Fruit fly (Drosophila melanogaster) whole organism, prepupa: ENCODE results near the gene Ag5r.

ENCODE experiments used
- CG10631 ChIP-seq: fragments of 200-800 bp; sonication (Bioruptor generic); optimal IDR thresholded peaks from 2 replicates; lab custom pipeline; 2016; ENCODE audit warnings: missing biosample characterization, missing genetic modification characterization
- CG10669 ChIP-seq: fragments of 200-800 bp; sonication (Bioruptor generic); optimal IDR thresholded peaks from 3 replicates; lab custom pipeline; 2018; ENCODE audit warnings: missing biosample characterization, mild to moderate bottlenecking, missing genetic modification characterization, moderate library complexity
- CG11294 ChIP-seq: fragments of 200-800 bp; sonication (Bioruptor generic); IDR thresholded peaks from 2 replicates; pipeline ENCODE4 v1.3.6; 2022; ENCODE audit warnings: missing biosample characterization, missing genetic modification characterization
- CG11762 ChIP-seq: fragments of 200-800 bp; sonication (Bioruptor generic); optimal IDR thresholded peaks from 3 replicates; lab custom pipeline; 2016; ENCODE audit warnings: missing biosample characterization, missing genetic modification characterization; ENCODE audit not compliant: insufficient read depth
- CG11902 ChIP-seq: fragments of 200-800 bp; sonication (Bioruptor generic); optimal IDR thresholded peaks from 3 replicates; lab custom pipeline; 2016; ENCODE audit warnings: missing biosample characterization, missing genetic modification characterization
- CG15336 ChIP-seq: fragments of 200-800 bp; sonication (Bioruptor generic); IDR thresholded peaks from 2 replicates; pipeline ENCODE4 v1.3.6; 2022; ENCODE audit warnings: missing biosample characterization, missing genetic modification characterization
- CG1621 ChIP-seq: fragments of 200-800 bp; sonication (Bioruptor generic); optimal IDR thresholded peaks from 3 replicates; lab custom pipeline; 2018; ENCODE audit warnings: missing biosample characterization, mild to moderate bottlenecking, missing genetic modification characterization
- CG3032 ChIP-seq: fragments of 200-800 bp; optimal IDR thresholded peaks from 2 replicates; lab custom pipeline; 2019; ENCODE audit warnings: missing biosample characterization, mild to moderate bottlenecking, missing genetic modification characterization, moderate library complexity
- CG31627 ChIP-seq: fragments of 200-800 bp; sonication (Bioruptor generic); optimal IDR thresholded peaks from 3 replicates; lab custom pipeline; 2016; ENCODE audit warnings: missing biosample characterization, missing genetic modification characterization
- CG32006 ChIP-seq: fragments of 200-800 bp; sonication (Bioruptor generic); optimal IDR thresholded peaks from 3 replicates; lab custom pipeline; 2017; ENCODE audit warnings: missing biosample characterization, mild to moderate bottlenecking, missing genetic modification characterization
- CG3919 ChIP-seq: fragments of 200-800 bp; sonication (Bioruptor generic); optimal IDR thresholded peaks from 3 replicates; lab custom pipeline; 2016; ENCODE audit warnings: missing biosample characterization, missing genetic modification characterization
- CG6163 ChIP-seq: fragments of 200-800 bp; sonication (Bioruptor generic); IDR thresholded peaks from 3 replicates; pipeline ENCODE4 v1.3.6; 2022; ENCODE audit warnings: missing biosample characterization, missing genetic modification characterization
- CG6792 ChIP-seq: fragments of 200-800 bp; sonication (Bioruptor generic); optimal IDR thresholded peaks from 3 replicates; lab custom pipeline; 2016; ENCODE audit warnings: missing biosample characterization, missing genetic modification characterization
- CG7368 ChIP-seq: fragments of 200-800 bp; sonication (Bioruptor generic); optimal IDR thresholded peaks from 3 replicates; lab custom pipeline; 2016; ENCODE audit warnings: missing biosample characterization, missing genetic modification characterization
- CG8319 ChIP-seq: fragments of 200-800 bp; sonication (Bioruptor generic); optimal IDR thresholded peaks from 3 replicates; lab custom pipeline; 2016; ENCODE audit warnings: missing biosample characterization, missing genetic modification characterization
- CG9139 ChIP-seq: fragments of 200-800 bp; sonication (Bioruptor generic); optimal IDR thresholded peaks from 3 replicates; lab custom pipeline; 2017; ENCODE audit warnings: missing biosample characterization, mild to moderate bottlenecking, missing genetic modification characterization
- Eip75B ChIP-seq: fragments of 200-800 bp; sonication (Bioruptor generic); optimal IDR thresholded peaks from 3 replicates; lab custom pipeline; 2016; ENCODE audit warnings: missing biosample characterization, missing genetic modification characterization
- Eip78C ChIP-seq: fragments of 200-800 bp; sonication (Bioruptor generic); peaks from one replicate; lab custom pipeline; 2016; ENCODE audit warnings: missing biosample characterization, missing genetic modification characterization
- Eip93F ChIP-seq: fragments of 200-800 bp; sonication (Bioruptor generic); optimal IDR thresholded peaks from 2 replicates; lab custom pipeline; 2016; ENCODE audit warnings: missing biosample characterization, mild to moderate bottlenecking, missing genetic modification characterization
- Ets21C ChIP-seq: fragments of 200-800 bp; sonication (Bioruptor generic); optimal IDR thresholded peaks from 3 replicates; lab custom pipeline; 2016; ENCODE audit warnings: missing biosample characterization, missing genetic modification characterization
- Ets96B ChIP-seq: fragments of 200-800 bp; optimal IDR thresholded peaks from 2 replicates; lab custom pipeline; 2019; ENCODE audit warnings: missing biosample characterization, mild to moderate bottlenecking, missing genetic modification characterization, moderate library complexity
- Hr39 ChIP-seq: fragments of 200-800 bp; sonication (Bioruptor generic); optimal IDR thresholded peaks from 2 replicates; lab custom pipeline; 2016; ENCODE audit warnings: missing biosample characterization, missing genetic modification characterization
- Hr4 ChIP-seq: fragments of 200-800 bp; sonication (Bioruptor generic); optimal IDR thresholded peaks from 3 replicates; lab custom pipeline; 2016; ENCODE audit warnings: missing biosample characterization, missing genetic modification characterization
- Lpt ChIP-seq: fragments of 200-800 bp; sonication (Bioruptor generic); optimal IDR thresholded peaks from 3 replicates; lab custom pipeline; 2016; ENCODE audit warnings: missing biosample characterization, missing genetic modification characterization
- Met ChIP-seq: fragments of 200-800 bp; sonication (Bioruptor generic); optimal IDR thresholded peaks from 3 replicates; lab custom pipeline; 2016; ENCODE audit warnings: missing biosample characterization, missing genetic modification characterization
- OdsH ChIP-seq: fragments of 200-800 bp; sonication (Bioruptor generic); optimal IDR thresholded peaks from 3 replicates; lab custom pipeline; 2016; ENCODE audit warnings: missing biosample characterization, missing genetic modification characterization
- Smox ChIP-seq: fragments of 200-800 bp; sonication (Bioruptor generic); optimal IDR thresholded peaks from 3 replicates; lab custom pipeline; 2016; ENCODE audit warnings: missing biosample characterization, missing genetic modification characterization
- Sox15 ChIP-seq: fragments of 200-800 bp; sonication (Bioruptor generic); optimal IDR thresholded peaks from 3 replicates; lab custom pipeline; 2016; ENCODE audit warnings: missing biosample characterization, missing genetic modification characterization
- achi ChIP-seq: fragments of 200-800 bp; sonication (Bioruptor generic); optimal IDR thresholded peaks from 3 replicates; lab custom pipeline; 2016; ENCODE audit warnings: missing biosample characterization, missing genetic modification characterization
- acj6 ChIP-seq: fragments of 200-800 bp; sonication (Bioruptor generic); optimal IDR thresholded peaks from 3 replicates; lab custom pipeline; 2016; ENCODE audit warnings: missing biosample characterization, missing genetic modification characterization
- cyc ChIP-seq: fragments of 200-800 bp; sonication (Bioruptor generic); optimal IDR thresholded peaks from 3 replicates; lab custom pipeline; 2016; ENCODE audit warnings: missing biosample characterization, missing genetic modification characterization
- dac ChIP-seq: fragments of 200-800 bp; sonication (Bioruptor generic); optimal IDR thresholded peaks from 2 replicates; lab custom pipeline; 2017; ENCODE audit warnings: missing biosample characterization, mild to moderate bottlenecking, missing genetic modification characterization
- dsx ChIP-seq: fragments of 200-800 bp; optimal IDR thresholded peaks from 3 replicates; lab custom pipeline; 2019; ENCODE audit warnings: missing biosample characterization, mild to moderate bottlenecking, missing genetic modification characterization, moderate library complexity; ENCODE audit not compliant: poor library complexity, severe bottlenecking
- eg ChIP-seq: fragments of 200-800 bp; sonication (Bioruptor generic); IDR thresholded peaks from 3 replicates; pipeline ENCODE4 v1.3.6; 2022; ENCODE audit warnings: missing biosample characterization, missing genetic modification characterization
- esn ChIP-seq: fragments of 200-800 bp; sonication (Bioruptor generic); optimal IDR thresholded peaks from 2 replicates; lab custom pipeline; 2016; ENCODE audit warnings: missing biosample characterization, mild to moderate bottlenecking, missing genetic modification characterization, moderate library complexity
- fd59A ChIP-seq: fragments of 200-800 bp; sonication (Bioruptor generic); optimal IDR thresholded peaks from 2 replicates; lab custom pipeline; 2017; ENCODE audit warnings: missing biosample characterization, mild to moderate bottlenecking, missing genetic modification characterization, missing genetic modification reagents
- fd85E ChIP-seq: fragments of 200-800 bp; sonication (Bioruptor generic); optimal IDR thresholded peaks from 3 replicates; lab custom pipeline; 2016; ENCODE audit warnings: missing biosample characterization, missing genetic modification characterization
- lz ChIP-seq: fragments of 200-800 bp; sonication (Bioruptor generic); optimal IDR thresholded peaks from 3 replicates; lab custom pipeline; 2016; ENCODE audit warnings: missing biosample characterization, missing genetic modification characterization
- net ChIP-seq: fragments of 200-800 bp; sonication (Bioruptor generic); optimal IDR thresholded peaks from 3 replicates; lab custom pipeline; 2016; ENCODE audit warnings: missing biosample characterization, missing genetic modification characterization
- pdm3 ChIP-seq: fragments of 200-800 bp; sonication (Bioruptor generic); optimal IDR thresholded peaks from 3 replicates; lab custom pipeline; 2016; ENCODE audit warnings: missing biosample characterization, missing genetic modification characterization
- salr ChIP-seq, 2 experiments: fragments of 200-800 bp; sonication (Bioruptor generic); optimal IDR thresholded peaks; 3 replicates each; lab custom pipeline; 2016 to 2018; ENCODE audit warnings: missing biosample characterization in 2 of 2, missing genetic modification characterization in 2 of 2, mild to moderate bottlenecking in 1 of 2
- spab ChIP-seq: fragments of 200-800 bp; sonication (Bioruptor generic); optimal IDR thresholded peaks from 2 replicates; lab custom pipeline; 2017; ENCODE audit warnings: missing biosample characterization, mild to moderate bottlenecking, missing genetic modification characterization, missing genetic modification reagents
- ss ChIP-seq, 2 experiments: fragments of 200-800 bp; sonication (Bioruptor generic); optimal IDR thresholded peaks; 2 replicates in 1 of 2; 3 replicates in 1 of 2; lab custom pipeline; 2017 to 2018; ENCODE audit warnings: mild to moderate bottlenecking in 2 of 2, missing biosample characterization in 2 of 2, missing genetic modification characterization in 2 of 2, moderate library complexity in 1 of 2
- svp ChIP-seq: fragments of 200-800 bp; sonication (Bioruptor generic); peaks from one replicate; lab custom pipeline; 2016; ENCODE audit warnings: missing biosample characterization, missing genetic modification characterization
- topi ChIP-seq: fragments of 200-800 bp; sonication (Bioruptor generic); optimal IDR thresholded peaks from 3 replicates; lab custom pipeline; 2016; ENCODE audit warnings: missing biosample characterization, missing genetic modification characterization

The Ag5r gene

DNA sequence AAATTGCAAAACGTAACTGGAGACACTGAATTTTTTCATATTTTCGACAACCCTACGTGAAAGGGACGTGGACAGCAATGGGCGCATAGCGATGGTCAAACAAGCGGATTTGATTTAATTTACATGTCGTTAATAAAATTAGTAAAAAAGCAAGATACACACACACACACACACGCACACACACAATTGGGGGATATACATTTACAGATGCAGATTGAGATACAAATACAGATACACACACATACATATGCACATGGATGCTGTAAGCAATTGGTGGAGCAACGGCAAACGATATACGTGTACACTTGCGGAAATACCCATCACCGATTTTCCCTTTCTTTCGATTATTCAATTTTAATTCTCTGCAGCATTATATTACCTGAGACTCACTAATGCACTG, 21.3 kb downstream of the Ag5r start:
- no peak for TF ChIP-seq dac (GFP tag; lab: Kevin White, UChicago)
- TF ChIP-seq Sox15 (GFP tag; lab: Kevin White, UChicago) = no peak
- TF ChIP-seq Ets96B = no peak
- no peak for TF ChIP-seq CG9139 (GFP tag; lab: Kevin White, UChicago)
- no peak for TF ChIP-seq Lpt
- no peak for TF ChIP-seq CG15336 (GFP tag; lab: Robert Waterston, UW)
- no peak for TF ChIP-seq CG6163
- TF ChIP-seq CG7368 = no peak
- no peak for TF ChIP-seq fd85E (GFP tag; lab: Kevin White, UChicago)
- no peak for TF ChIP-seq CG6792 (GFP tag; lab: Kevin White, UChicago)
- TF ChIP-seq achi (GFP tag; lab: Kevin White, UChicago) = no peak
- TF ChIP-seq eg = no peak
- TF ChIP-seq cyc (GFP tag; lab: Kevin White, UChicago) = no peak

DNA sequence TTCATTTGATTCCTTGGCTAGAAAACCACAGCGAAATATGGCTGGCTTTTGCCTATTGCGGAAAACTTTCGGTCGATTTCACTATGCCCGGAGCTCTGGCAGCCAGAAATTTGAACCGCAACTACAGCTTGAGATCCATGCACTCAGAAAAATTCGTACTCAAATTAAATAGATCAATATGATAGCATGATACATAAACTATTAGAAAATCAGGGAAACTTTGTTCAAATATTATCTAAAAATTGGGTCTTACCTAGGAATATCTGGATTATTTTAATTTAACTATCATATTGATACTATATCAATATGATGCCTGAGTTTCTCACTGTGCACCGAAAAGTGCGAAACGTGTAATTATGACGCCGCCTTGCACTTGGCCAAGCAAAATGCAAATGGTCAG, 35.2 kb downstream of the Ag5r start:
- TF ChIP-seq CG15336 (GFP tag; lab: Robert Waterston, UW) = 0 out of 2 replicates have a peak, but pooled peaks have one; percentile 17
- peak; percentile 32 for TF ChIP-seq Met (GFP tag; lab: Kevin White, UChicago)
- TF ChIP-seq Smox (GFP tag; lab: Kevin White, UChicago) = peak; percentile 19
- peak; percentile 66 for TF ChIP-seq svp
- peak; percentile 8 for TF ChIP-seq cyc (GFP tag; lab: Kevin White, UChicago)
- TF ChIP-seq Eip78C = peak; percentile 51
- peak; percentile 1 for TF ChIP-seq CG31627 (GFP tag; lab: Kevin White, UChicago)
- TF ChIP-seq CG32006 = peak; percentile 18
- no peak for TF ChIP-seq Ets21C (GFP tag; lab: Kevin White, UChicago)
- TF ChIP-seq esn (GFP tag; lab: Kevin White, UChicago) = peak; percentile 28
- TF ChIP-seq fd85E (GFP tag; lab: Kevin White, UChicago) = no peak
- TF ChIP-seq dsx (GFP tag; lab: Kevin White, UChicago) = no peak
- peak; percentile 38 for TF ChIP-seq topi

DNA sequence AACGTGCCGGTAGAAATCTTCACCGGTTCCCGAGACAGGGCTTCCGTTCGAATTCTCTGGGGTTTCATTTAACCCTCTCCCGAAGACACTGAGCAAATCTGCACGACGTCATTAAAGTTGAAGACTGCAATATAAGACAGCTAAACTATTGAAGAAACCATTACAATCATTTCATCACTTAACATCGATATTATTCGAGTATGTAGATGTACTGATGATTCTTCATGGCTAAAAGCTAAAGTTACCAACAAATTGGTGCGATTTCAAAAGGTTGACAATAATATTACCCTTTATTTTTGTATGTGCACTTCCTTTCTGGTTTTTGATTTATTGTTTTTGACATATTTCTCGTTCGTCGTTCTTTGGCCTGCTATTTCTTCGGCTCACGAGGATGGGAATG, 35.9 kb downstream of the Ag5r start:
- TF ChIP-seq CG10631 (GFP tag; lab: Kevin White, UChicago) (peak; percentile 34), CG3032 (tag; lab: Kevin White, UChicago) (peak; percentile 32), OdsH (GFP tag; lab: Kevin White, UChicago) (peak; percentile 14), Hr39 (GFP tag; lab: Kevin White, UChicago) (peak; percentile 77), topi (peak; percentile 78), CG9139 (GFP tag; lab: Kevin White, UChicago) (no peak), Eip78C (peak; percentile 83), lz (GFP tag; lab: Kevin White, UChicago) (peak; percentile 70), net (GFP tag; lab: Kevin White, UChicago) (no peak), CG11902 (peak; percentile 52), CG6792 (GFP tag; lab: Kevin White, UChicago) (peak; percentile 43), salr (GFP tag; optimal IDR thresholded peaks at IDR 0.05; lab: Kevin White, UChicago) (no peak), CG3919 (peak; percentile 28), CG7368 (no peak), Ets21C (GFP tag; lab: Kevin White, UChicago) (peak; percentile 65), Eip93F (GFP tag; lab: Kevin White, UChicago) (peak; percentile 24), Met (GFP tag; lab: Kevin White, UChicago) (peak; percentile 83), CG32006 (no peak), CG31627 (GFP tag; lab: Kevin White, UChicago) (peak; percentile 78), CG10669 (GFP tag; lab: Kevin White, UChicago) (peak; percentile 38), Sox15 (GFP tag; lab: Kevin White, UChicago) (peak; percentile 1), CG15336 (GFP tag; lab: Robert Waterston, UW) (no peak), CG8319 (peak; percentile 10), CG11762 (peak; percentile 21), pdm3 (GFP tag; lab: Kevin White, UChicago) (peak; percentile 60), Eip75B (GFP tag; lab: Kevin White, UChicago) (peak; percentile 35), CG11294 (GFP tag; lab: Robert Waterston, UW) (no peak), ss (GFP tag; optimal IDR thresholded peaks at IDR 0.05; lab: Kevin White, UChicago) (peak in 1 of 2 experiments; percentile 23), CG1621 (tag; lab: Kevin White, UChicago) (peak; percentile 16), acj6 (GFP tag; lab: Kevin White, UChicago) (peak; percentile 55), Hr4 (GFP tag; lab: Kevin White, UChicago) (no peak), svp (peak; percentile 88), fd59A (GFP tag; lab: Kevin White, UChicago) (peak; percentile 12), eg (no peak), dsx (GFP tag; lab: Kevin White, UChicago) (peak; percentile 26), esn (GFP tag; lab: Kevin White, UChicago) (peak; percentile 84), spab (GFP tag; lab: Kevin White, UChicago) (peak; percentile 21), dac (GFP tag; lab: Kevin White, UChicago) (no peak), achi (GFP tag; lab: Kevin White, UChicago) (peak; percentile 34)
